Worm (Caenorhabditis elegans) whole organism, L4/young adult: ENCODE measurements around the gene abhd-14.

ENCODE experiments used
- W03F9.2 ChIP-seq: fragments of 150-350 bp; optimal IDR thresholded peaks from 2 replicates; lab custom pipeline; 2014; ENCODE audit warnings: missing biosample characterization, missing genetic modification characterization
- dao-5 ChIP-seq: sonication (generic microtip); optimal IDR thresholded peaks from 2 replicates; lab custom pipeline; 2016; ENCODE audit warnings: missing genotype, missing genetic modification characterization, moderate library complexity, missing compliant biosample characterization
- him-1 ChIP-seq: sonication (generic microtip); optimal IDR thresholded peaks from 2 replicates; lab custom pipeline; 2016; ENCODE audit warnings: missing genotype, missing genetic modification reagents, missing genetic modification characterization, missing compliant biosample characterization

abhd-14 gene

ce11 chrIV:1005761-1006160 lies 24.1 kb downstream of the abhd-14 start, which contains the start of gene immp-2:
Gene immp-2, minus strand, starts transcription at chrIV:1005861.
- TF ChIP-seq dao-5 (tag; lab: Kevin White, UChicago): no peak
- TF ChIP-seq W03F9.2 (tag; lab: Kevin White, UChicago): no peak
- no peak for TF ChIP-seq him-1 (tag; lab: Kevin White, UChicago)

- TF ChIP-seq W03F9.2 (tag; lab: Kevin White, UChicago) (no peak), dao-5 (tag; lab: Kevin White, UChicago) (no peak), him-1 (tag; lab: Kevin White, UChicago) (no peak)
Observed at ce11 chrIV:1000441-1000840, 29.4 kb downstream of the abhd-14 start.

- TF ChIP-seq W03F9.2 (tag; lab: Kevin White, UChicago): no peak
- no peak for TF ChIP-seq dao-5 (tag; lab: Kevin White, UChicago)
- no peak for TF ChIP-seq him-1 (tag; lab: Kevin White, UChicago)
Observed at ce11 chrIV:999675-1000074, 30.2 kb downstream of the abhd-14 start.

ce11 chrIV:998914-999313 lies 30.9 kb downstream of the abhd-14 start, which contains the start of gene Y55F3AM.5:
Gene Y55F3AM.5, plus strand, starts transcription at chrIV:999214.
- TF ChIP-seq W03F9.2 (tag; lab: Kevin White, UChicago) (no peak), dao-5 (tag; lab: Kevin White, UChicago) (no peak), him-1 (tag; lab: Kevin White, UChicago) (no peak)

ce11 chrIV:991647-992400 lies 38.0 kb downstream of the abhd-14 start, which contains the start of gene lep-2:
Gene lep-2, plus strand, starts transcription at chrIV:992283.
- TF ChIP-seq dao-5 (tag; lab: Kevin White, UChicago) (no peak), him-1 (tag; lab: Kevin White, UChicago) (no peak)

ce11 chrIV:991181-991642 lies 38.6 kb downstream of the abhd-14 start:
- TF ChIP-seq dao-5 (tag; lab: Kevin White, UChicago): no peak
- peak; percentile 3 for TF ChIP-seq W03F9.2 (tag; lab: Kevin White, UChicago)
- TF ChIP-seq him-1 (tag; lab: Kevin White, UChicago): no peak

ce11 chrIV:990352-990751 lies 39.5 kb downstream of the abhd-14 start, which contains the start of gene egrh-2:
Gene egrh-2, minus strand, starts transcription at chrIV:990452.
- TF ChIP-seq him-1 (tag; lab: Kevin White, UChicago) (no peak), W03F9.2 (tag; lab: Kevin White, UChicago) (no peak), dao-5 (tag; lab: Kevin White, UChicago) (no peak)

ce11 chrIV:983558-983957 lies 46.3 kb downstream of the abhd-14 start:
- TF ChIP-seq him-1 (tag; lab: Kevin White, UChicago) (no peak), W03F9.2 (tag; lab: Kevin White, UChicago) (no peak), dao-5 (tag; lab: Kevin White, UChicago) (no peak)
